Worm (Caenorhabditis elegans): Measurements from ENCODE around the gene T28A8.5.

The T28A8.5 gene

DNA sequence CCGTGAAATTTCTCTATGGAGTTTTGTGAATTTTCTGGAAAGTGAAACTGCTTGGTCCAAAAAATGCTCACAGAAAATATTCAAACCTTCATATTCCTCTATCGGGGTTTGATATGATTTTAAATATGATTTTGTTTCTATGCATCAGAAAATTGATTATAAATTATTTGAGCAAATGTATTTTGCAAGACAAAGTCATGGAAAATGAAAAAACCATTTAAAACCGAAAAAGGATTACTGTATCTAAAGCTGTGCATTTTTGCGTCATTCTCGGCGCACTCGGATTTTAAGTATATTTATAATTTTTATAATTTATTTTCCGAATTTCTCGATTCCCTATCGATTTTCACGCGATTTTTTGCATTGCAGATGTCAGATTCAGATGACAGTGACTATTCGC is 29.9 kb upstream of the T28A8.5 start, which contains the start of gene pssy-2:
pssy-2 (plus strand) TSS at position 301 of the 400 bp plus-strand sequence.
- TF ChIP-seq mab-5 (tag; optimal IDR thresholded peaks at IDR 0.05) (no peak), sma-3 (GFP tag; optimal IDR thresholded peaks at IDR 0.05) (no peak), aly-2 (tag; optimal IDR thresholded peaks at IDR 0.05) (no peak), ZK546.5 (tag; optimal IDR thresholded peaks at IDR 0.05) (no peak), nhr-77 (tag; optimal IDR thresholded peaks at IDR 0.05) (no peak)

DNA sequence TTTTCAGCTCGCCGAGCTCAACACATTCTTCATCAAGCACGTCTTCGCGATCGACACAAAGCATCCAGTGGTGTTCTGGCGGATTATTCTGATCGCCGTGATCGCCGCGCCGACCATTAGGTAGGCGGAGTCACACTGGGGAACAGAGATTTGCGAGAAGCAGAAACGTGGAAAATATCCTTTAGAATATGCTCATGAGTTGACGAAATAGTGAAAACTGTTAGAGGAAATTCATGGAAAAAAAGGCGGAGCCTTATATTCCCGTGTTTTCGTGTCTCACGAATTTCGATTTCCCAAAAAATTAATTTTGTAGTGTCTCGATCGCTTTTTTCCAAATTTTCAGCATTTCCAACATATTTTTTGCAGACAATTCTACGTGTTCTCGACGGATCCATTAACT is 26.9 kb upstream of the T28A8.5 start:
- TF ChIP-seq ZK546.5 (tag; optimal IDR thresholded peaks at IDR 0.05) (no peak), mbf-1 (tag; optimal IDR thresholded peaks at IDR 0.05) (no peak), blmp-1 (tag; optimal IDR thresholded peaks at IDR 0.05; ENCODE audit: insufficient read depth) (no peak), elt-1 (tag; optimal IDR thresholded peaks at IDR 0.05) (no peak), nhr-11 (tag; optimal IDR thresholded peaks at IDR 0.05) (no peak), nhr-21 (tag; optimal IDR thresholded peaks at IDR 0.05) (no peak), ceh-16 (tag; optimal IDR thresholded peaks at IDR 0.05) (no peak), lin-11 (tag; optimal IDR thresholded peaks at IDR 0.05) (no peak), elt-3 (tag; optimal IDR thresholded peaks at IDR 0.05) (no peak), nhr-237 (tag; optimal IDR thresholded peaks at IDR 0.05) (no peak), egl-27 (tag; optimal IDR thresholded peaks at IDR 0.05) (no peak), ztf-1 (GFP tag; conservative IDR thresholded peaks at IDR 0.05) (no peak), F13H6.1 (tag; optimal IDR thresholded peaks at IDR 0.05) (no peak), ztf-4 (tag; optimal IDR thresholded peaks at IDR 0.05) (no peak), sma-9 (GFP tag; optimal IDR thresholded peaks at IDR 0.05) (no peak), sma-9 (tag; optimal IDR thresholded peaks at IDR 0.05) (no peak), fos-1 (tag; optimal IDR thresholded peaks at IDR 0.05) (no peak), dmd-4 (tag; optimal IDR thresholded peaks at IDR 0.05) (no peak), mab-5 (tag; optimal IDR thresholded peaks at IDR 0.05) (no peak), lin-13 (GFP tag; optimal IDR thresholded peaks at IDR 0.05) (no peak), aly-2 (tag; optimal IDR thresholded peaks at IDR 0.05) (no peak)

DNA sequence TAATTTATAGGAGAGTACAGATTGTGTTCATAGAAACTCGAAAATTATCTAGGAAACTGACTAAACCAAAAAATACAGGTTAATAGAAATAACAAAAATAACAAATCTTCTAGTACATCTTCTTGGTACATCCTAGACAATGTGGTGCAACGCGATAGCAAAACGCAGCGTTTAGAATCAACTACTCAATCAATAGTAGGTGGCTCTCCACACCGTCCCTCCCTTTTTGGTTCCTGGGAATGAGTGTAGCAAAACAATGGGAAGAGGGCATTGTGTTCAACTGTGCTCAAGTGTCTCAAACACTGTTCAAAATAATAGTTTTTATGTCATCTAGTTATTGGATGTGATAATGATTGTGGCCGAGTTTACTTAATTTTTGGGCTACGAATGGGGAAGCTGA is 24.7 kb upstream of the T28A8.5 start, which contains the start of gene T27E9.6:
T27E9.6 (minus strand) TSS at position 101 of the 400 bp plus-strand sequence.
- TF ChIP-seq lsy-2 (tag; optimal IDR thresholded peaks at IDR 0.05) (no peak), mab-5 (tag; optimal IDR thresholded peaks at IDR 0.05) (no peak), ceh-82 (tag; optimal IDR thresholded peaks at IDR 0.05) (no peak), lin-11 (tag; optimal IDR thresholded peaks at IDR 0.05) (no peak), snpc-4 (tag; optimal IDR thresholded peaks at IDR 0.05) (no peak), mdl-1 (tag; optimal IDR thresholded peaks at IDR 0.05) (no peak), nhr-129 (tag; optimal IDR thresholded peaks at IDR 0.05) (no peak), skn-1 (tag; optimal IDR thresholded peaks at IDR 0.05) (no peak), zag-1 (tag; optimal IDR thresholded peaks at IDR 0.05) (no peak), ztf-1 (GFP tag; conservative IDR thresholded peaks at IDR 0.05) (no peak), lin-13 (GFP tag; optimal IDR thresholded peaks at IDR 0.05) (no peak), gmeb-1 (tag; optimal IDR thresholded peaks at IDR 0.05) (no peak), unc-62 (GFP tag; optimal IDR thresholded peaks at IDR 0.05) (no peak)

DNA sequence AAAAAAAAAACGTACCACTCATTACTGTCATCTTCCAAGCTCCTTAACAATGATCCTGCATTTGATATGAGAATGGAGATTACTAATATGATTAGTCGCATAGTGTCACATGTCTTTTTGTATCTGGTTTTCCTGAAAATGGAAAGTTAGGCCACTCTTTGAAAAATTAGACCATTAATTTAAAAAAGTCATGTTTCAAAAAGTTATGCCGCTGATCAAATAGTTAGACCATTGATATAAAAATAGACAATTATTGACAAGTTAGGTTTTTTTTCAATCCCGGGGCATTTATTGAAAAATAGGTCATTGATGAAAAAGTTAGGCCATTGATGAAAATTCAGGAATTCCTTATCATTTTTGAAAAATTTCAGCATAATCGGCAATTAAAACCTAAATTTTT is 17.4 kb upstream of the T28A8.5 start, which contains the start of gene acc-4:
acc-4 (minus strand) TSS at position 101 of the 400 bp plus-strand sequence.
- no peak for TF ChIP-seq Y55F3AM.14 (GFP tag; optimal IDR thresholded peaks at IDR 0.05)
- TF ChIP-seq sem-4 (tag; optimal IDR thresholded peaks at IDR 0.05) = no peak
- no peak for TF ChIP-seq mbf-1 (tag; optimal IDR thresholded peaks at IDR 0.05)
- TF ChIP-seq elt-1 (tag; optimal IDR thresholded peaks at IDR 0.05) = no peak
- TF ChIP-seq gmeb-1 (tag; optimal IDR thresholded peaks at IDR 0.05) = no peak
- TF ChIP-seq nhr-23 (tag; optimal IDR thresholded peaks at IDR 0.05) = no peak
- TF ChIP-seq mdl-1 (tag; optimal IDR thresholded peaks at IDR 0.05) = no peak
- TF ChIP-seq nhr-11 (tag; optimal IDR thresholded peaks at IDR 0.05) = no peak

DNA sequence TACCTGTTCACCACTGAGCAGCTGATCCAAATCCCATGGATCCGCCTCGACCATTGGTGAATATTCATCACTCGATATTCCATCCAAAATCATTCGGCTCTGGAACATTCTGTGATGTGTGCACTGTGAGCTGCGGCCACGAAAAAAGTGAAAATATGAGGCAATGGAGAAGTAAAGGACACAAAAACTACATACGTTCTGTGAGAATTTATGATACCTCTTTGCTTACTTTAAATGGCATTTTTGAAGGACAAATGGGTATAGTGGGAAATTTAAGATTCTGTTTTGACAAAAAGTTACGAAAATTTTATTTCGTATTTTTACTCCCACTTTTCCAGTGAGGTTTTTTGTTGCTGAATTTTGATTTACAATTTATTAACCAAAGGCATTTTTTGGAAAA is 9.1 kb upstream of the T28A8.5 start, which contains the start of gene twk-40:
twk-40 (minus strand) TSS at position 101 of the 400 bp plus-strand sequence.
- TF ChIP-seq snpc-4 (tag; optimal IDR thresholded peaks at IDR 0.05) (no peak), egl-27 (tag; optimal IDR thresholded peaks at IDR 0.05) (no peak), Y55F3AM.14 (GFP tag; optimal IDR thresholded peaks at IDR 0.05) (no peak)

Measured in whole organism, L2 larva.